Fruit fly (Drosophila melanogaster) whole organism, wandering third instar larva: Measurements from ENCODE around the gene dpr9.

Experiments
- CrebA ChIP-seq: fragments of 200-800 bp; sonication (Bioruptor generic); optimal IDR thresholded peaks from 2 replicates; lab custom pipeline; 2016; ENCODE audit warnings: missing biosample characterization, mild to moderate bottlenecking, missing genetic modification characterization, borderline replicate concordance
- Dfd ChIP-seq: fragments of >200 bp; optimal IDR thresholded peaks from 2 replicates; lab custom pipeline; 2017; ENCODE audit warnings: missing biosample characterization, missing genetic modification characterization
- Dif ChIP-seq: fragments of 200-275, 200-300 bp; sonication (Bioruptor generic); optimal IDR thresholded peaks from 2 replicates; lab custom pipeline; 2018; ENCODE audit warnings: missing biosample characterization, missing genetic modification characterization; ENCODE audit not compliant: partially characterized antibody
- Mio ChIP-seq: sonication (Bioruptor generic); optimal IDR thresholded peaks from 2 replicates; lab custom pipeline; 2016; ENCODE audit warnings: missing biosample characterization, missing genetic modification characterization
- OdsH ChIP-seq: fragments of 200-800 bp; sonication (Bioruptor generic); optimal IDR thresholded peaks from 2 replicates; lab custom pipeline; 2016; ENCODE audit warnings: missing biosample characterization, mild to moderate bottlenecking, missing genetic modification characterization
- Sp1 ChIP-seq: fragments of 200-800 bp; sonication (Bioruptor generic); optimal IDR thresholded peaks from 3 replicates; lab custom pipeline; 2019; ENCODE audit warnings: missing biosample characterization, mild to moderate bottlenecking, missing genetic modification characterization, moderate library complexity
- brk ChIP-seq: fragments of 200-800 bp; sonication (Bioruptor generic); optimal IDR thresholded peaks from 2 replicates; lab custom pipeline; 2016; ENCODE audit warnings: missing biosample characterization, mild to moderate bottlenecking, missing genetic modification characterization
- lola ChIP-seq: fragments of >200 bp; optimal IDR thresholded peaks from 2 replicates; lab custom pipeline; 2017; ENCODE audit warnings: missing biosample characterization, missing genetic modification characterization
- sage ChIP-seq: fragments of 200-800 bp; sonication (Bioruptor generic); optimal IDR thresholded peaks from 2 replicates; lab custom pipeline; 2016; ENCODE audit warnings: missing biosample characterization, mild to moderate bottlenecking, missing genetic modification characterization

Gene dpr9

dm6 chr3R:15014470-15014869, 62.5 kb downstream of the dpr9 start, which contains the start of gene CG14861:
TSS of gene CG14861 (plus strand) at chr3R:15014770.
- no peak for TF ChIP-seq Dfd
- no peak for TF ChIP-seq Sp1 (GFP tag; lab: Kevin White, UChicago)
- TF ChIP-seq sage (GFP tag; lab: Kevin White, UChicago), result no peak
- TF ChIP-seq lola (GFP tag; lab: Kevin White, UChicago), result no peak
- TF ChIP-seq CrebA (GFP tag; lab: Kevin White, UChicago), result no peak
- no peak for TF ChIP-seq Mio (GFP tag; lab: Kevin White, UChicago)
- TF ChIP-seq Dif (GFP tag; lab: Kevin White, UChicago), result no peak
- TF ChIP-seq OdsH, result no peak
- no peak for TF ChIP-seq brk
